Worm (Caenorhabditis elegans) whole organism, midembryonic: ENCODE results near the gene Y50D4A.1.

ENCODE experiments used
- T22C8.4 ChIP-seq: fragments of 200-800 bp; sonication (Bioruptor generic); IDR thresholded peaks from 2 replicates; pipeline ENCODE4 v1.3.6; 2022; ENCODE audit warnings: missing genetic modification characterization, missing compliant biosample characterization
- cog-1 ChIP-seq: sonication (generic microtip); optimal IDR thresholded peaks from 2 replicates; lab custom pipeline; 2016; ENCODE audit warnings: missing genetic modification characterization, missing compliant biosample characterization
- flt-1 ChIP-seq: fragments of 200-800 bp; sonication (Bioruptor generic); IDR thresholded peaks from 2 replicates; pipeline ENCODE4 v1.3.6; 2022; ENCODE audit warnings: missing genetic modification characterization, missing compliant biosample characterization
- klf-2 ChIP-seq: fragments of 200-800 bp; sonication (Bioruptor generic); conservative IDR thresholded peaks from 2 replicates; pipeline ENCODE4 v1.3.6; 2022; ENCODE audit warnings: missing genetic modification reagents, missing genetic modification characterization, missing compliant biosample characterization
- med-1 ChIP-seq: sonication (generic microtip); optimal IDR thresholded peaks from 2 replicates; lab custom pipeline; 2017; ENCODE audit warnings: missing genetic modification characterization, mild to moderate bottlenecking, missing compliant biosample characterization, antibody characterized with exemption, missing genetic modification reagents; ENCODE audit not compliant: insufficient read depth
- ref-1 ChIP-seq: fragments of 200-800 bp; sonication (Bioruptor generic); conservative IDR thresholded peaks from 2 replicates; pipeline ENCODE4 v1.3.6; 2022; ENCODE audit warnings: missing genetic modification reagents, missing genetic modification characterization, missing compliant biosample characterization
- tab-1 ChIP-seq: fragments of 200-800 bp; sonication (Bioruptor generic); IDR thresholded peaks from 2 replicates; pipeline ENCODE4 v1.3.6; 2022; ENCODE audit warnings: missing genetic modification characterization, missing compliant biosample characterization
- ztf-23 ChIP-seq: fragments of 200-800 bp; sonication (Bioruptor generic); IDR thresholded peaks from 2 replicates; pipeline ENCODE4 v1.3.6; 2022; ENCODE audit warnings: missing genetic modification reagents, missing genetic modification characterization, missing compliant biosample characterization
- ztf-29 ChIP-seq: fragments of 200-800 bp; sonication (Bioruptor generic); IDR thresholded peaks from 2 replicates; pipeline ENCODE4 v1.3.6; 2022; ENCODE audit warnings: missing genetic modification reagents, missing genetic modification characterization, missing compliant biosample characterization

Y50D4A.1 gene

DNA sequence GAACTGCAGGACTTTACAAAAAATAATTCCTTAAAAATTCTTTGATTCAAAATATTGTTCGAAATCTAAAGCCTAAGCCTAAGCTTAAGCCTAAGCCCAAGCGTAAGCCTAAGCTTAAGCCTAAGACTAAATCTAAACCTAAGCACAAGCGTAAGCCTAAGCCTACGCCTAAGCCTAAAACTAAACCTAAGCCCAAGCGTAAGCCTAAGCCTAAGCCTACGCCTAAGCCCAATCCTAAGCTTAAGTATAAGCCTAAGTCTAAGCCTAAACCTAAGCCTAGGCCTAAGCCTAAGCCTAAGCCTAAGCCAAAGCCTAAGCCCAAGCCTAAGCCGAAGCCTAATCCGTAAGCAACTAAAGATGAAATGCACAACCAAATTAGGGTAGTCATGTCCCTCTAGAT, 22.9 kb downstream of the Y50D4A.1 start:
- TF ChIP-seq T22C8.4 (GFP tag; lab: Robert Waterston, UW), result no peak
- peak; percentile 76; the same call in 1 of the 2 replicates for TF ChIP-seq ztf-29 (GFP tag; lab: Robert Waterston, UW)

DNA sequence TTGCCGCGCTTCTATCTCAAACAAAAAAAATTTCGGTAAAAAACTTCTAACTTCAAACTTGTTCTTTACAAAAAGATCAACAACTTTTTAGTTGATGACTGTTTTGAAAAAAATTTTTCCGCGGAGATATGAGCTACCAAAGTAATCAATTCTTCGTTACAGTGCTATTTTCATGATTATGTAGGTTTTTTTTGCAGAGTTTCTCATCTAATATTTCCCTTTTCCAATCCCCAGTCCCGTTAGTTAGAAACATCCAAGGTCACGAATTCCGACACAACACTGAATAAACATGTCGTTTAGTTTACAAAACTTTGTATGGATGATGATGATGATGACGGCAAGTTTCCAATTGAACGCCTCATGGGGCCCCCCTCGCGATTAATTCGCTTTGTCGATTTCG, 24.9 kb downstream of the Y50D4A.1 start:
- TF ChIP-seq cog-1 (tag; lab: Kevin White, UChicago) (no peak), ztf-23 (GFP tag; lab: Robert Waterston, UW) (no peak), T22C8.4 (GFP tag; lab: Robert Waterston, UW) (no peak), klf-2 (GFP tag; lab: Robert Waterston, UW) (no peak), ref-1 (GFP tag; lab: Robert Waterston, UW) (no peak), flt-1 (GFP tag; lab: Robert Waterston, UW) (no peak), ztf-29 (GFP tag; lab: Robert Waterston, UW) (no peak), med-1 (GFP tag; lab: Kevin White, UChicago) (no peak), tab-1 (GFP tag; lab: Robert Waterston, UW) (no peak)

DNA sequence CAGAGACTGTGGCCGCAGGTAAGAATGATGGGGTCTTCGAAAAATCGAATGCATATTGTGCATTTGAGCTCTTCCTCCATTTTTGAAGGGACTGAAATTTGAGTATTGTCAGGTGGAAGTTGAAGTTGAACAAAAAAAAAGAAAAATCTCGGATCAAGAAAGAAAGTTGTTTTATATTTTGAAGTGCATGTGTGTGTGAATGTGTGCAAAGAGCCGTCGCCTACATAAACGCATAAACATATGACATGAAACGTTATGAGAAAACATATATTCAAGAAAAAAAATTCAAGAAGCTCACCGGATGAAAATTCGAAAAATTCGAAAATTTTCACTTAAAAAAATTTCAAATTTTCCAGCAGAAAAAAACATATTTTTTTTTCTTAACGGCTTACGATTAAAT, 27.7 kb downstream of the Y50D4A.1 start, which contains the start of gene madd-2:
Gene madd-2, minus strand, starts transcription at position 101 of the 400 bp plus-strand sequence.
- TF ChIP-seq ref-1 (GFP tag; lab: Robert Waterston, UW) (no peak), T22C8.4 (GFP tag; lab: Robert Waterston, UW) (no peak), ztf-23 (GFP tag; lab: Robert Waterston, UW) (no peak), ztf-29 (GFP tag; lab: Robert Waterston, UW) (no peak), flt-1 (GFP tag; lab: Robert Waterston, UW) (no peak), tab-1 (GFP tag; lab: Robert Waterston, UW) (no peak), med-1 (GFP tag; lab: Kevin White, UChicago) (no peak), klf-2 (GFP tag; lab: Robert Waterston, UW) (no peak)

DNA sequence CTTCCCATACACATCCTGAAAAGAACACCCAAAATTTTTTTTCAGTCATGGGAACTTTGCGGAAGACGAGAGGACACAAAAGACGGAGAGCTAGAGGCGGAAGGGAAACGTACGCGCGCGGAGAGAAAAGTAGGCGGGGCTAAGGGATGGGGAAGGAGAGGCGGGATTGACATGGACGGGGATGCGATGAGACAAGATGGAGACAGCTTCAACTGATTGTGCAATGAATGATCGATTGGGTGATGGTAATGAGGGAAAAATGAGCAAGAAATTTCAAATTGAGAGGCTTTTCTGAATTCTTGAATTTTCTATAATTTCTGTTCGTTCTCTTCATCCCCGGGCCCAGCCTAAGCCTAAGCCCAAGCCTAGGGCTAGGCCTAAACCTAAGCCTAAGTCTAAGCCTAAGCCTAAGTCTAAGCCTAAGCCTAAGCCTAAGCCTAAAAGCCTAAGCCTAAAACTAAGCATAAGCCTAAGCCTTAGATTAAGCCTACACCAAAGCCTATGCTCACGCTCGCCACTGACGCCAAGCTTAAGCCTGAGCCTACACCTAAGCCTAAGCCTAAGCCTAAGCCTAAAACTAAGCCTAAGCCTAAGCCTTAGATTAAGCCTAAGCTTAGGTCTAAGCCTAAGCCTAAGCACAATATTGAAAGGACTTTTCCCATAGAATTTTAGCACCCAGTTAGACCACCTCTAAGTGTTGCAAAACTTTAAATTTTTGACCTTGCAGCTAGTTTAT, 28.8 kb downstream of the Y50D4A.1 start:
- no peak for TF ChIP-seq med-1 (GFP tag; lab: Kevin White, UChicago)
- no peak for TF ChIP-seq cog-1 (tag; lab: Kevin White, UChicago)
- peak; percentile 83; the same call in 1 of the 2 replicates for TF ChIP-seq ztf-29 (GFP tag; lab: Robert Waterston, UW)
- TF ChIP-seq klf-2 (GFP tag; lab: Robert Waterston, UW), result no peak
- no peak for TF ChIP-seq tab-1 (GFP tag; lab: Robert Waterston, UW)

DNA sequence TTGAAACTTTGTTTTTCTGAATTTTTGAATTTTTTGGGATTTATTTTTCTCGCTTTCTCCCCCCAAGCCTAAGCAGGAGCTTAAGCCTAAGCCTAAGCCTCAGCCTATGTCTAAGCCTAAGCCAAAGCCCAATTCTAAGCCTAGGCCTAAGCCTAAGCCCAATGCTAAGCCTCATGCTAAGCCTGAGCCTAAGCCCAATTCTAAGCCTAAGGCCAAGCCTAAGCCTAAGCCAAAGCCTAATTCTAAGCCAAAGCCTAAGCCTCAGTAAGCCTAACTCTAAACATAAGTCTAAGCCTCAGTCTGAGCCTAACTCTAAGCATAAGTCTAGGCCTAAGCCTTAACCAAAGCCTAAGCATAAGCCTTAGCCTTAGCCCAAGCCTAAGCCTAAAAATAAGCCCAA, 34.7 kb downstream of the Y50D4A.1 start:
- no peak for TF ChIP-seq tab-1 (GFP tag; lab: Robert Waterston, UW)
- no peak for TF ChIP-seq ztf-29 (GFP tag; lab: Robert Waterston, UW)
- no peak for TF ChIP-seq med-1 (GFP tag; lab: Kevin White, UChicago)
- TF ChIP-seq klf-2 (GFP tag; lab: Robert Waterston, UW), result 0 out of 2 replicates have a peak, but pooled peaks have one; percentile 33

DNA sequence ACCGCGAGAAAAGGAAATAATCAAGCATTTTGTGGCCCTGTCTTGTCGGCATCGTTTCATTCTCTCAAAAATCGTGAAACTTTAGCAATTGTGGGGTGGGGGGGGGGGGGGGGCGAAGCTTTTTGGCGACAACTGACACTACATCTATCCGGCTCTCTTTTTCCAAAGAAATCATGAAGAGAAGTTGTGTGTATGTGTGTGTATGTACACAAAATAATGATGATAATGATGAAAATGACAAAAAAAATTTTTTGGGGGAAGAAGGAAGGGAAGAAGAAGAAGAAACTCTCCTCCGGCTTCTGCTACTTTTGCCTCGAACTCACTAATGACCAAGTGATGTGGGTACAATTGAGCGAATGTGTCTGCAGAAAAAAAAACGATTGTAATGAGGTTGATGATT, 35.3 kb downstream of the Y50D4A.1 start:
- no peak for TF ChIP-seq tab-1 (GFP tag; lab: Robert Waterston, UW)
- TF ChIP-seq cog-1 (tag; lab: Kevin White, UChicago), result no peak
- TF ChIP-seq klf-2 (GFP tag; lab: Robert Waterston, UW), result no peak
- no peak for TF ChIP-seq ztf-23 (GFP tag; lab: Robert Waterston, UW)
- no peak for TF ChIP-seq flt-1 (GFP tag; lab: Robert Waterston, UW)
- TF ChIP-seq med-1 (GFP tag; lab: Kevin White, UChicago), result no peak
- no peak for TF ChIP-seq ref-1 (GFP tag; lab: Robert Waterston, UW)
- TF ChIP-seq ztf-29 (GFP tag; lab: Robert Waterston, UW), result no peak
- TF ChIP-seq T22C8.4 (GFP tag; lab: Robert Waterston, UW), result no peak

DNA sequence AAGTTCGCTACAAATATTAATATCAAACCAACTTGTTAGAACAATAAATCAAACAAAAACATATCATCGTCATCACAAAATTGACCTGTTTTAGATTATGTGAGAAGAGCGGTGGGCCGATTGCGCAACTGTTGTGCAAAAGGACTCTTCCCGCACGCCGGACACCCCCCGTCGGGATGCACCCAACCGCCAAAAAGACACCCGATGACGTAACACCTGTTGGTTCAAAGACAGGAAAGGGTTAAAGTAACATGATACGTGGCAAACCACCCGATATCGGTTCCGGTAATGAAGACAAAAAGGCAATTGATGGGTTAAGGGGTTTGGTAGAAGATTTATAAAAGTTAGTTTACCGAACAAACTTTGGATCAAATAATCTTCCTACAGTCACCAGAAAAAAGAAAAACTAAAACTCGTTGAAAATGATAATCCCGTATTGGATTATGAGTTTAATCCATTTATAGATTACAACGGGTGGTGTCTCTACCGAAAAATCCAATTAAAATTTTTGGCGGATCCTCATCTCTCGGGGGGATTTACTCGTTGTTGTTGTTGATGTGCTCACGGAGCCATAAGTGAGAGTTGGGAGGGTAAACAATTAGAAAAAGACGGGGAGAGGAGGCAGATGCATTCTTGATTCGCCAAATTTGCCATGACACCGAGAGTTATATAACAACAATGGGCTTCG, 36.5 kb downstream of the Y50D4A.1 start:
- TF ChIP-seq tab-1 (GFP tag; lab: Robert Waterston, UW) (no peak), ref-1 (GFP tag; lab: Robert Waterston, UW) (no peak), flt-1 (GFP tag; lab: Robert Waterston, UW) (no peak), T22C8.4 (GFP tag; lab: Robert Waterston, UW) (no peak), ztf-29 (GFP tag; lab: Robert Waterston, UW) (no peak), cog-1 (tag; lab: Kevin White, UChicago) (no peak), med-1 (GFP tag; lab: Kevin White, UChicago) (no peak), ztf-23 (GFP tag; lab: Robert Waterston, UW) (no peak), klf-2 (GFP tag; lab: Robert Waterston, UW) (no peak)

DNA sequence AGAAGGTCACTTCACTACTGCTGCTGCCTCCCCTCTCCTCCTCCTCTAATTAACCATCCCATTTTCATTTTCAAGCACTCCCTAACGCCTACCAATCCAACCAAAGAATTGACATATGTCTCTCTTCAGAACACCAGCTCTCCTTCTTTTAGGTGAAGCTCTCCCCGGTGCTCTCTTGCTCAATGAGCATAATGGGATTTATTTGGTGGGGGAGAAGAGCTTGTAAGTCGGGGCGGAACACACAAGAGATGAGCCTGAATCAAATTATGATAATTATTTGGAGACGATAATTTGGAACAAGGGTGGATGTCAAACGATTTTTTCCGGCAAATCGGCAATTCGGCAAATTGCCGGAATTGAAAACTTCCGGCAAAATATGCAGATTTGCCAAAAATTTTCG, 45.1 kb downstream of the Y50D4A.1 start:
- no peak for TF ChIP-seq cog-1 (tag; lab: Kevin White, UChicago)
- no peak for TF ChIP-seq klf-2 (GFP tag; lab: Robert Waterston, UW)
- TF ChIP-seq tab-1 (GFP tag; lab: Robert Waterston, UW), result no peak
- no peak for TF ChIP-seq ztf-29 (GFP tag; lab: Robert Waterston, UW)
- TF ChIP-seq med-1 (GFP tag; lab: Kevin White, UChicago), result no peak
- TF ChIP-seq T22C8.4 (GFP tag; lab: Robert Waterston, UW), result no peak

DNA sequence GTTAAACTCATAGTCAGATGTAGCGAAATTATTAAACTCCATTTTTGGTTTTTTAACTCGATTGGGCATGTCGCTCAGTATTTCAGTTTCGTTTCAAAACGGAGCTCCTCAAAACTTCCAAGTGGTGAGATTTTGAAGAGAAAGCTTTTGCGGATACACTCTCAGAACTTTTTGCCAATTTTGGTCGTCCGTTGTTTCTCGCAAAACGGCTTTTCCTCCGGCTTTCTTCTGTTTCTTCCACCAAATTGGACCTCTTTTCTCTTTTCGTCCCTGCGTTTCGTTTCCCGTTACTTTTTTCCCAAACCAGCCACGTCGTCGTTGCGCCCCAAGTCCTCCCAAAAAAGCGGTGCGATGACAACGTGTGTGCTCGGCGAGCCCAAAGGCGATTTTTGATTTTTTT, 52.4 kb downstream of the Y50D4A.1 start, which contains the start of gene C39F7.1:
Gene C39F7.1, plus strand, starts transcription at position 301 of the 400 bp plus-strand sequence.
- TF ChIP-seq ref-1 (GFP tag; lab: Robert Waterston, UW), result no peak
- no peak for TF ChIP-seq flt-1 (GFP tag; lab: Robert Waterston, UW)
- TF ChIP-seq klf-2 (GFP tag; lab: Robert Waterston, UW), result no peak
- TF ChIP-seq ztf-29 (GFP tag; lab: Robert Waterston, UW), result no peak
- no peak for TF ChIP-seq ztf-23 (GFP tag; lab: Robert Waterston, UW)
- no peak for TF ChIP-seq med-1 (GFP tag; lab: Kevin White, UChicago)
- no peak for TF ChIP-seq cog-1 (tag; lab: Kevin White, UChicago)
